Worm (Caenorhabditis elegans) whole organism, early embryonic: ENCODE results near the gene Y58A7A.3.

ENCODE experiments used
- B0310.2 ChIP-seq: sonication (generic microtip); optimal IDR thresholded peaks from 2 replicates; lab custom pipeline; 2016; ENCODE audit warnings: mild to moderate bottlenecking, missing genetic modification characterization, missing compliant biosample characterization
- F13C5.2 ChIP-seq: sonication (generic microtip); optimal IDR thresholded peaks from 2 replicates; lab custom pipeline; 2017; ENCODE audit warnings: mild to moderate bottlenecking, missing genetic modification characterization, inconsistent platforms, missing compliant biosample characterization
- aly-1 ChIP-seq: sonication (generic microtip); optimal IDR thresholded peaks from 2 replicates; lab custom pipeline; 2016; ENCODE audit warnings: missing genetic modification characterization, missing compliant biosample characterization
- ama-1 ChIP-seq: fragments of 150-350 bp; optimal IDR thresholded peaks from 2 replicates; lab custom pipeline; 2014
- ceh-13 ChIP-seq: fragments of 200-800 bp; sonication (Bioruptor generic); optimal IDR thresholded peaks from 2 replicates; lab custom pipeline; 2018; ENCODE audit warnings: mild to moderate bottlenecking, missing genetic modification characterization, missing compliant biosample characterization
- flt-1 ChIP-seq: fragments of 200-800 bp; sonication (Bioruptor generic); IDR thresholded peaks from 2 replicates; pipeline ENCODE4 v1.3.6; 2022; ENCODE audit warnings: missing genetic modification characterization, missing compliant biosample characterization
- hmg-4 ChIP-seq: fragments of 200-800 bp; sonication (Bioruptor generic); optimal IDR thresholded peaks from 2 replicates; lab custom pipeline; 2018; ENCODE audit warnings: mild to moderate bottlenecking, missing genetic modification characterization, missing compliant biosample characterization
- hnd-1 ChIP-seq: sonication (generic microtip); optimal IDR thresholded peaks from 2 replicates; lab custom pipeline; 2016; ENCODE audit warnings: missing genetic modification characterization, missing compliant biosample characterization
- scrt-1 ChIP-seq: fragments of 200-800 bp; sonication (Bioruptor generic); IDR thresholded peaks from 2 replicates; pipeline ENCODE4 v1.3.6; 2022; ENCODE audit warnings: missing genetic modification characterization, missing compliant biosample characterization
- sea-1 ChIP-seq: fragments of 200-800 bp; sonication (Bioruptor generic); conservative IDR thresholded peaks from 2 replicates; pipeline ENCODE4 v1.3.6; 2022; ENCODE audit warnings: missing genetic modification characterization, missing compliant biosample characterization
- tbx-11 ChIP-seq: fragments of 200-800 bp; sonication (Bioruptor generic); IDR thresholded peaks from 2 replicates; pipeline ENCODE4 v1.3.6; 2022; ENCODE audit warnings: missing genetic modification characterization, missing compliant biosample characterization
- tbx-37 ChIP-seq: fragments of 200-800 bp; sonication (Bioruptor generic); conservative IDR thresholded peaks from 2 replicates; pipeline ENCODE4 v1.3.6; 2022; ENCODE audit warnings: missing genetic modification reagents, missing genetic modification characterization, missing compliant biosample characterization
- tra-4 ChIP-seq: sonication (generic microtip); optimal IDR thresholded peaks from 2 replicates; lab custom pipeline; 2017; ENCODE audit warnings: missing genetic modification characterization, missing compliant biosample characterization

DNA sequence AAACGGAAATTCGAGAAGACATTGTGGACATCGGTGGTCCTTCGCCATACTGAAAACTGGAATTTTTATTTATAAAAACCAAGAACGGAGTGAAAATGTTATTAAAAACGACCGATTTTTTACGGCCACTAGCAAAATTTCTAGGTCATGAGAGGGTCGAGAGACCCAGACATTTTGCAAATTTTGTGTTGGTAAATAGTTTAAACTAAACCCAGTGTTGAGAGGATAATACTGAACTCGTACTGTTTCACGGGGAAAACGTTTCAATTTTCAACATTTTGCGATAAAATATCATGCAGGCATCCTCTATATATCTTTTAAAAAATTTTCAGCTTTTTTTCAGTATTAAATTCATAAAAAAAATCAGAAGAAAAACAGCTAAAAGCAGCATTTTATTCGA, 38.4 kb upstream of the Y58A7A.3 start, which contains the start of gene C04F5.9:
- no peak for TF ChIP-seq B0310.2 (tag; lab: Kevin White, UChicago)
- TF ChIP-seq tra-4, result no peak
- no peak for TF ChIP-seq hmg-4 (GFP tag; lab: Kevin White, UChicago)
- no peak for TF ChIP-seq flt-1 (GFP tag; lab: Robert Waterston, UW)
- no peak for TF ChIP-seq ama-1 (lab: Kevin White, UChicago)
- no peak for TF ChIP-seq tbx-11
- TF ChIP-seq scrt-1, result no peak
- TF ChIP-seq hnd-1 (tag; lab: Kevin White, UChicago), result no peak
- no peak for TF ChIP-seq aly-1 (tag; lab: Kevin White, UChicago)
- TF ChIP-seq ceh-13 (GFP tag; lab: Kevin White, UChicago), result no peak
- no peak for TF ChIP-seq F13C5.2 (tag; lab: Kevin White, UChicago)
- TF ChIP-seq sea-1 (GFP tag; lab: Robert Waterston, UW), result no peak
- no peak for TF ChIP-seq tbx-37 (GFP tag; lab: Robert Waterston, UW)
